Fruit fly (Drosophila melanogaster): ENCODE measurements around the gene CG15418.

CG15418 gene

DNA sequence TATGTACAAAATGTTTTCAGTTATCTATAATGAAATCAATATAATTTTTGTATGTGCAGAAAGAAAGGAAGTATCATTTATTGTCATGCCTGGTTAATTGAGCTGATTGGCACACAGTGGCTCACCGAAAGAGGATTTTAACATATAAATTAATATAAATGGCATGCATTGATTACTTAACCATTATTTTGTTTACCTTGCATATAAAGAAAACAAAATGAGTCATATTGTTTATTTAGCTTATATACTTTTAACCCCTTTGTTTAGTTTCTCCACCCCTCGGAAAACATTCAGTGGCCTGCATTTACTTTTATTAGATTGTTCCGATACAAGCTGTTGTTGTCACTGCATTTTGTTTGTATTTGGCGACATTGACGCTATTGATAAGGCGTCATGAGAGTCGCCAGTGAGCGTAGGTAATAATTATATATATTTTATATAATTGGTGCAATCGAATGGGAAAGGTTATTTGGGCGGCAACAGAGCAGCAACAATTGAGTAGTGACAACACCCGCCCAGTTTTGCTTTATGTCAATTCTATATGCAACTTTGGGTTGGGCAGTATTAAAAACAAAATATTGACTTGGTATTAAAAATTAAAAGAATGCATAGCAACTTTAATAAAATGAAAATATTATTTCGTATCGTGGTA, 26.1 kb upstream of the CG15418 start:
- no peak for TF ChIP-seq Sin3A (optimal IDR thresholded peaks at IDR 0.05)
- TF ChIP-seq insv (optimal IDR thresholded peaks at IDR 0.05), result no peak
- TF ChIP-seq h (optimal IDR thresholded peaks at IDR 0.05), result no peak
- TF ChIP-seq psq (optimal IDR thresholded peaks at IDR 0.05), result no peak
- no peak for TF ChIP-seq ttk (optimal IDR thresholded peaks at IDR 0.05)
- TF ChIP-seq Myc (optimal IDR thresholded peaks at IDR 0.05), result no peak

dm6 chr2L:3646041-3646440, 24.5 kb upstream of the CG15418 start:
- TF ChIP-seq ttk (optimal IDR thresholded peaks at IDR 0.05) (no peak), insv (optimal IDR thresholded peaks at IDR 0.05) (no peak), Myc (optimal IDR thresholded peaks at IDR 0.05) (no peak), Sin3A (optimal IDR thresholded peaks at IDR 0.05) (no peak), psq (optimal IDR thresholded peaks at IDR 0.05) (no peak), h (optimal IDR thresholded peaks at IDR 0.05) (no peak)

DNA sequence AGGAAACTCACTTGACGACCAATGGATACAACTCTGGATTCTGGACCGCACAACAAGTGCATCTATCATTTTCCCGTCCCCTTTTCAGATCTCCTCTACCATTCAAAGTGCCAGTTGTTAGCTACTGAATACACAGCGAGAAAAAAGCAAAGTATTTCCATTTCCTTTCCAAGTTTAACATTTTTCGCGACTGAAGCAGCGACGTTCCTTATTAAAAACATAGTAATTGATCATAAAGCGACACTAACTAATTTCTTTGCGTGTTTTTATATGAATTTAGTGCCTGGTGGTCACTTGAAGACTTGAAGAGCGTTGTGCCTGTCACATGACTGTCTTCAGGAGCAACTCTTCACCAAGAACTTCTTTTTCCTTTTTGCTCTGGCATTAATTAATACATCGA, 23.8 kb upstream of the CG15418 start:
- TF ChIP-seq h (optimal IDR thresholded peaks at IDR 0.05) (no peak), Myc (optimal IDR thresholded peaks at IDR 0.05) (no peak), psq (optimal IDR thresholded peaks at IDR 0.05) (no peak), insv (optimal IDR thresholded peaks at IDR 0.05) (no peak), ttk (optimal IDR thresholded peaks at IDR 0.05) (no peak), Sin3A (optimal IDR thresholded peaks at IDR 0.05) (no peak)

DNA sequence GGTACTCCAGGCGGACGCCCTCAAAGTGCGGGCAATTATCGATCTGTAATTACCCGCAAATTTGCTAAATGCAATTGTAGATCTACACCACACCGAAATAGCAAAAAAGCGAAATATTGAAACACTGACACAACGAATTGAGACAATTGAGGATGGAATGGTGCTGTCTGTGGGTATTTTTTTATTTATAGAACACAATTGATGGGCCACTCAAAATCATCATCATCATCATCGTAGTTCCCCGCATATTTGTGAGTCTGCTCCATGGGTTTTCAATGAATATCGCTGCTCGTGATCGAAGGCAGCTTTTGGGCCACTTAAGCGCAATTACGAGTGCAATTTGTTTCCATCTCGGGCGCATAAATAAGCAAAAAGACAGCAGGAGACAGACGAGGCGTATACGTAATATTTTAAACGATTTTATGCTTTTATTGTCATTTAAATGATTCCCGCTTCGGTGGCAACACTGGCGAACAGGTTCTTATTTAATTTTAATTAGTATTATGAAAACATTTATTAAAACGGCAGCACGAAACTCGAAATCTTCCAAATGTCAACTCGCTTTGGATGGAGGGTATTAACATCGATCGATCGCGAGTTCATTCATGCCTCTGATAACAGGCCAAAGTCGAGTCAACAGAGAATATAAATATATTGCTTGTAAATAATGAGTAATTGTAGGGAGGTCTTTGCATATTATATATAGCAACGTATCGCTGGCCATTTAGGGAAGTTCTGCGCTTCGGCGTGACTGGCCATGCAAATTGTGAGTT, 20.8 kb upstream of the CG15418 start:
- TF ChIP-seq insv (optimal IDR thresholded peaks at IDR 0.05) (no peak), ttk (optimal IDR thresholded peaks at IDR 0.05) (no peak), Myc (optimal IDR thresholded peaks at IDR 0.05) (no peak), Sin3A (optimal IDR thresholded peaks at IDR 0.05) (no peak), psq (optimal IDR thresholded peaks at IDR 0.05) (no peak), h (optimal IDR thresholded peaks at IDR 0.05) (no peak)

DNA sequence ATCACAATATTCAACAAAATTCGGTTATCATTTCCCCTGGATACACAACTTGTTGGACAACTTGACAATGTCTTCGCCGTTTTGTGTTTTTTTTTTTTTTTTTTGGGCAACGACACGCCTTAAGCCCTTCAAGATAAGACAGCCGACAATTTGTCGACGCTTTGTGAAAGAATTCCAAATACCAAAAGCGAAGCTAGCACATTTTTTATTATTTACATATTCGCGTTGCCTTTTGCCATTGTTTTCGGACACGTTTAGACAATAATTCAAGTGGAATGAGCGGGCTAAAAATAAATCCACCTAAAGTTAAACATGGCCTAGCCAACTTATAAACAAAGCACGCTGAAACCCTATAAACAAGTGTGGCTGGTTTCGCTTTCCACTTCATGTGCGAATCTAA, 19.4 kb upstream of the CG15418 start:
- no peak for TF ChIP-seq h (optimal IDR thresholded peaks at IDR 0.05)
- no peak for TF ChIP-seq insv (optimal IDR thresholded peaks at IDR 0.05)

DNA sequence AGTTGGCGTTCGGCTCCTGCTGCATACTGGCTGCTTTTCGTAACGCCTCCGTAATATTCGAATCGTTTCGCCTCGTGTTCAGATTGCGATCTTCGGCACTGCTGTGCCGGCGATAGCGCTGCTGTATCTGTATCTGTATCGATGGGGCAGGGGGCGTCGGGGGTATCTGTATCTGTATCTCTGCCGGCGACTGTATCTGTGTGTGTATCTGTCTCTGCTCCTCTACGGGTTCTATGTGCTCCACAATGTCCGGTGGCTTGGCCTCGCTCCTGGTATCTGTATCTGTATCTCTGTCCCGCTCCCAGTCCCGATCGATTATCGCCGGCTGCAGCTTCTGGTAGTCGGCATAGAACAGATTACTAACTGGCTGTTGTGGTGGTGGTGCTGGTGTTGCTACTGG, 18.4 kb upstream of the CG15418 start:
- TF ChIP-seq ttk (optimal IDR thresholded peaks at IDR 0.05), result no peak
- TF ChIP-seq insv (optimal IDR thresholded peaks at IDR 0.05), result no peak
- no peak for TF ChIP-seq Myc (optimal IDR thresholded peaks at IDR 0.05)
- TF ChIP-seq Sin3A (optimal IDR thresholded peaks at IDR 0.05), result no peak
- TF ChIP-seq psq (optimal IDR thresholded peaks at IDR 0.05), result no peak
- TF ChIP-seq h (optimal IDR thresholded peaks at IDR 0.05), result no peak

DNA sequence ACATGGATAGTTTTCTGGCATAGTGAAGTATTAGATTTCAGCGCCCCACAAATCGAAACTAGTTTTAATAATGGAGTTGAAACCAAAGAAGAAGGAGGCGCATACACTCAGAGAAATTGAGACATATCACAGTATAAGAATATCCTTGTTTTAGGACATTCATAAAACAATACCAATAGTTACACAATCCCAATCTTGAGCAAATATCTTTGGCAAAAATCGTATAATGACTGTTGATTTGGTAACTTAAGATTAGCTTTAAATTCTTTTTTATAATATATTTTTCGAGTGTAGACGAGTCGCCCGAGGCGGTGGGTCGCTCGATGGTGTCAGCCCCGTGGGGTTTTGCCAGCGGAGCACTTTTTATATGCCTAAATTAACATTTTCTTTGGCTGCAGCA, 13.9 kb upstream of the CG15418 start:
- no peak for TF ChIP-seq insv (optimal IDR thresholded peaks at IDR 0.05)
- no peak for TF ChIP-seq ttk (optimal IDR thresholded peaks at IDR 0.05)
- TF ChIP-seq psq (optimal IDR thresholded peaks at IDR 0.05), result no peak
- TF ChIP-seq h (optimal IDR thresholded peaks at IDR 0.05), result no peak
- no peak for TF ChIP-seq Myc (optimal IDR thresholded peaks at IDR 0.05)
- no peak for TF ChIP-seq Sin3A (optimal IDR thresholded peaks at IDR 0.05)

- TF ChIP-seq insv (optimal IDR thresholded peaks at IDR 0.05) (no peak), Sin3A (optimal IDR thresholded peaks at IDR 0.05) (no peak), psq (optimal IDR thresholded peaks at IDR 0.05) (no peak), ttk (optimal IDR thresholded peaks at IDR 0.05) (no peak), h (optimal IDR thresholded peaks at IDR 0.05) (no peak), Myc (optimal IDR thresholded peaks at IDR 0.05) (no peak)
Measured at dm6 chr2L:3633871-3634270, 12.4 kb upstream of the CG15418 start.

dm6 chr2L:3632047-3632880, 10.8 kb upstream of the CG15418 start:
- TF ChIP-seq psq (optimal IDR thresholded peaks at IDR 0.05), result no peak
- TF ChIP-seq Myc (optimal IDR thresholded peaks at IDR 0.05), result no peak
- no peak for TF ChIP-seq insv (optimal IDR thresholded peaks at IDR 0.05)
- TF ChIP-seq h (optimal IDR thresholded peaks at IDR 0.05), result no peak
- TF ChIP-seq Sin3A (optimal IDR thresholded peaks at IDR 0.05), result no peak
- TF ChIP-seq ttk (optimal IDR thresholded peaks at IDR 0.05), result no peak

- TF ChIP-seq ttk (optimal IDR thresholded peaks at IDR 0.05), result no peak
- TF ChIP-seq insv (optimal IDR thresholded peaks at IDR 0.05), result no peak
- TF ChIP-seq Sin3A (optimal IDR thresholded peaks at IDR 0.05), result no peak
- no peak for TF ChIP-seq Myc (optimal IDR thresholded peaks at IDR 0.05)
- TF ChIP-seq h (optimal IDR thresholded peaks at IDR 0.05), result no peak
- TF ChIP-seq psq (optimal IDR thresholded peaks at IDR 0.05), result no peak
Measured at dm6 chr2L:3631262-3632046, 9.9 kb upstream of the CG15418 start.

DNA sequence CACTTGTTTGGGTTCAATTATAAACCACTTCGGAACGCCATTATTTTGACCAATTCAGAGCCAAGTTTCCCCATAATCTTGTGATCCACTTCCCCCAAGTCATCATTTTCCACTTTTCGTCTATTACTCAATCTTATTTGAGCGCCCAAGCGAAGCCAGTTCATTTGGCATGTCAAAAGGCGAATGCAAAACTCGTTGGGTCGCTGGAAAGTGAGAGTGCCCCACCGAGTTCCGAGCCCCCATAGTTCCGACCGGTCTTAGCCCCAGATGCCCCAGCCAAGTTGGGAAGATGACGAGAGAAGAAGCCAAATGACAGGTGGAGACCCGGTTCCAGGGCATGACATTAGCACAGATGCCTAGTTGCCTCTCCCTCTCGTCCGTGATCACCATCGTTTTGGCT, 9.3 kb upstream of the CG15418 start:
- TF ChIP-seq ttk (optimal IDR thresholded peaks at IDR 0.05) (no peak), Sin3A (optimal IDR thresholded peaks at IDR 0.05) (no peak), Myc (optimal IDR thresholded peaks at IDR 0.05) (no peak), psq (optimal IDR thresholded peaks at IDR 0.05) (no peak), insv (optimal IDR thresholded peaks at IDR 0.05) (no peak), h (optimal IDR thresholded peaks at IDR 0.05) (no peak)

Measured in Kc167 (cell line).